Worm (Caenorhabditis elegans) whole organism, late embryonic: Measurements from ENCODE around the gene C13F10.6.
A peak's percentile ranks its signal among the peaks of the same experiment; 100 is the strongest.

Experiments used
- C08G9.2 ChIP-seq: sonication (generic microtip); optimal IDR thresholded peaks from 2 replicates; lab custom pipeline; 2016; ENCODE audit warnings: mild to moderate bottlenecking, missing genetic modification characterization, moderate library complexity, missing compliant biosample characterization
- C38D4.7 ChIP-seq: fragments of 200-800 bp; sonication (Bioruptor generic); optimal IDR thresholded peaks from 2 replicates; lab custom pipeline; 2018; ENCODE audit warnings: mild to moderate bottlenecking, missing genetic modification characterization, moderate library complexity, missing compliant biosample characterization
- K02D7.2 ChIP-seq: sonication (generic microtip); optimal IDR thresholded peaks from 2 replicates; lab custom pipeline; 2017; ENCODE audit warnings: mild to moderate bottlenecking, missing genetic modification characterization, missing compliant biosample characterization
- T23F11.4 ChIP-seq: fragments of 200-800 bp; sonication (Bioruptor generic); optimal IDR thresholded peaks from 2 replicates; lab custom pipeline; 2018; ENCODE audit warnings: mild to moderate bottlenecking, missing genetic modification characterization, missing compliant biosample characterization
- Y22D7AL.16 ChIP-seq: sonication (generic microtip); optimal IDR thresholded peaks from 2 replicates; lab custom pipeline; 2016; ENCODE audit warnings: missing genetic modification characterization, missing compliant biosample characterization
- ahr-1 ChIP-seq: sonication (generic microtip); optimal IDR thresholded peaks from 2 replicates; lab custom pipeline; 2016; ENCODE audit warnings: missing genetic modification characterization, missing compliant biosample characterization
- ceh-18 ChIP-seq: sonication (generic microtip); optimal IDR thresholded peaks from 2 replicates; lab custom pipeline; 2016; ENCODE audit warnings: missing genetic modification characterization, missing compliant biosample characterization
- ceh-2 ChIP-seq: sonication (generic microtip); optimal IDR thresholded peaks from 2 replicates; lab custom pipeline; 2016; ENCODE audit warnings: missing genotype, missing genetic modification characterization, missing compliant biosample characterization
- ceh-22 ChIP-seq: sonication (generic microtip); optimal IDR thresholded peaks from 2 replicates; lab custom pipeline; 2017; ENCODE audit warnings: missing biosample characterization, missing genetic modification characterization
- ceh-24 ChIP-seq: sonication (generic microtip); optimal IDR thresholded peaks from 2 replicates; lab custom pipeline; 2016; ENCODE audit warnings: mild to moderate bottlenecking, missing genetic modification characterization, missing compliant biosample characterization
- ceh-30 ChIP-seq: fragments of 150-350 bp; optimal IDR thresholded peaks from 2 replicates; lab custom pipeline; 2014; ENCODE audit warnings: missing biosample characterization, missing genetic modification characterization
- ceh-31 ChIP-seq: sonication (generic microtip); optimal IDR thresholded peaks from 2 replicates; lab custom pipeline; 2016; ENCODE audit warnings: missing genetic modification characterization, missing compliant biosample characterization
- ceh-45 ChIP-seq: fragments of 200-800 bp; sonication (Bioruptor generic); IDR thresholded peaks from 2 replicates; pipeline ENCODE4 v1.3.6; 2022; ENCODE audit warnings: missing genetic modification reagents, missing genetic modification characterization, missing compliant biosample characterization
- ceh-9 ChIP-seq: sonication (generic microtip); optimal IDR thresholded peaks from 2 replicates; lab custom pipeline; 2016; ENCODE audit warnings: mild to moderate bottlenecking, missing genetic modification characterization, inconsistent platforms, missing compliant biosample characterization
- dve-1 ChIP-seq: sonication (generic microtip); optimal IDR thresholded peaks from 2 replicates; lab custom pipeline; 2017; ENCODE audit warnings: antibody characterized with exemption, mild to moderate bottlenecking, missing genetic modification characterization, missing compliant biosample characterization
- elt-2 ChIP-seq: sonication (generic microtip); optimal IDR thresholded peaks from 2 replicates; lab custom pipeline; 2016; ENCODE audit warnings: missing genetic modification reagents, missing genetic modification characterization, missing compliant biosample characterization
- ets-4 ChIP-seq: sonication (generic microtip); optimal IDR thresholded peaks from 2 replicates; lab custom pipeline; 2016; ENCODE audit warnings: missing genetic modification characterization, missing compliant biosample characterization
- fkh-10 ChIP-seq: fragments of 150-350 bp; optimal IDR thresholded peaks from 2 replicates; lab custom pipeline; 2014; ENCODE audit warnings: missing biosample characterization, missing genetic modification reagents, missing genetic modification characterization
- fkh-6 ChIP-seq: sonication (generic microtip); optimal IDR thresholded peaks from 2 replicates; lab custom pipeline; 2016; ENCODE audit warnings: missing genetic modification characterization, missing compliant biosample characterization
- gmeb-2 ChIP-seq: sonication (generic microtip); optimal IDR thresholded peaks from 2 replicates; lab custom pipeline; 2016; ENCODE audit warnings: missing genetic modification characterization, inconsistent platforms, missing compliant biosample characterization
- hlh-13 ChIP-seq: fragments of 200-800 bp; sonication (Bioruptor generic); optimal IDR thresholded peaks from 2 replicates; lab custom pipeline; 2018; ENCODE audit warnings: mild to moderate bottlenecking, missing genetic modification characterization, missing compliant biosample characterization
- hlh-30 ChIP-seq: sonication (generic microtip); optimal IDR thresholded peaks from 2 replicates; lab custom pipeline; 2017; ENCODE audit warnings: antibody characterized with exemption, missing genetic modification characterization, missing compliant biosample characterization; ENCODE audit not compliant: insufficient read depth
- lim-6 ChIP-seq: sonication (generic microtip); optimal IDR thresholded peaks from 2 replicates; lab custom pipeline; 2016; ENCODE audit warnings: missing genetic modification characterization, missing compliant biosample characterization
- lin-11 ChIP-seq: fragments of 200-800 bp; sonication (Bioruptor generic); optimal IDR thresholded peaks from 2 replicates; lab custom pipeline; 2018; ENCODE audit warnings: mild to moderate bottlenecking, missing genetic modification characterization, missing compliant biosample characterization
- madf-2 ChIP-seq: sonication (generic microtip); optimal IDR thresholded peaks from 2 replicates; lab custom pipeline; 2017; ENCODE audit warnings: missing genetic modification characterization, missing compliant biosample characterization
- mec-3 ChIP-seq: sonication (generic microtip); optimal IDR thresholded peaks from 2 replicates; lab custom pipeline; 2016; ENCODE audit warnings: borderline replicate concordance, missing genetic modification characterization, missing compliant biosample characterization
- nfya-1 ChIP-seq: sonication (generic microtip); optimal IDR thresholded peaks from 2 replicates; lab custom pipeline; 2017; ENCODE audit warnings: missing genetic modification characterization, mild to moderate bottlenecking, missing compliant biosample characterization, antibody characterized with exemption, moderate library complexity
- nhr-232 ChIP-seq: sonication (generic microtip); optimal IDR thresholded peaks from 2 replicates; lab custom pipeline; 2016; ENCODE audit warnings: missing genetic modification characterization, missing compliant biosample characterization
- npax-4 ChIP-seq: sonication (generic microtip); optimal IDR thresholded peaks from 2 replicates; lab custom pipeline; 2016; ENCODE audit warnings: missing genetic modification characterization, missing compliant biosample characterization
- pag-3 ChIP-seq: sonication (generic microtip); optimal IDR thresholded peaks from 2 replicates; lab custom pipeline; 2016; ENCODE audit warnings: missing compliant biosample characterization, missing genetic modification characterization, borderline replicate concordance
- pax-1 ChIP-seq: fragments of 150-350 bp; optimal IDR thresholded peaks from 2 replicates; lab custom pipeline; 2014; ENCODE audit warnings: missing biosample characterization, missing genetic modification characterization
- pha-2 ChIP-seq: sonication (generic microtip); optimal IDR thresholded peaks from 2 replicates; lab custom pipeline; 2017; ENCODE audit warnings: mild to moderate bottlenecking, missing genetic modification characterization, missing compliant biosample characterization
- pha-4 ChIP-seq: fragments of 150-350 bp; optimal IDR thresholded peaks from 2 replicates; lab custom pipeline; 2018; ENCODE audit warnings: missing biosample characterization, missing genetic modification reagents, missing genetic modification characterization
- pqm-1 ChIP-seq: sonication (generic microtip); optimal IDR thresholded peaks from 2 replicates; lab custom pipeline; 2016; ENCODE audit warnings: missing genetic modification characterization, missing compliant biosample characterization
- pros-1 ChIP-seq: fragments of 150-350 bp; optimal IDR thresholded peaks from 2 replicates; lab custom pipeline; 2014; ENCODE audit warnings: missing biosample characterization, missing genetic modification reagents, missing genetic modification characterization
- ref-2 ChIP-seq: sonication (generic microtip); optimal IDR thresholded peaks from 2 replicates; lab custom pipeline; 2016; ENCODE audit warnings: missing genetic modification characterization, missing compliant biosample characterization
- sdc-2 ChIP-seq: sonication (generic microtip); optimal IDR thresholded peaks from 2 replicates; lab custom pipeline; 2016; ENCODE audit warnings: missing genotype, missing genetic modification characterization, missing compliant biosample characterization
- sox-2 ChIP-seq: fragments of 200-800 bp; sonication (Bioruptor generic); IDR thresholded peaks from 2 replicates; pipeline ENCODE4 v1.3.6; 2022; ENCODE audit warnings: missing genetic modification reagents, missing genetic modification characterization, missing compliant biosample characterization
- sox-4 ChIP-seq: sonication (generic microtip); optimal IDR thresholded peaks from 2 replicates; lab custom pipeline; 2017; ENCODE audit warnings: mild to moderate bottlenecking, missing genetic modification characterization, inconsistent platforms, missing compliant biosample characterization
- syd-9 ChIP-seq: sonication (generic microtip); optimal IDR thresholded peaks from 2 replicates; lab custom pipeline; 2016; ENCODE audit warnings: mild to moderate bottlenecking, missing genetic modification characterization, moderate library complexity, missing compliant biosample characterization
- tbx-2 ChIP-seq: sonication (generic microtip); optimal IDR thresholded peaks from 2 replicates; lab custom pipeline; 2016; ENCODE audit warnings: missing genetic modification characterization, missing compliant biosample characterization
- ttx-3 ChIP-seq: sonication (generic microtip); optimal IDR thresholded peaks from 2 replicates; lab custom pipeline; 2016; ENCODE audit warnings: missing genetic modification reagents, missing genetic modification characterization, missing compliant biosample characterization
- unc-42 ChIP-seq: sonication (generic microtip); optimal IDR thresholded peaks from 2 replicates; lab custom pipeline; 2016; ENCODE audit warnings: missing genotype, missing genetic modification characterization, missing compliant biosample characterization
- unc-55 ChIP-seq: sonication (generic microtip); optimal IDR thresholded peaks from 2 replicates; lab custom pipeline; 2017; ENCODE audit warnings: missing biosample characterization, missing genetic modification reagents, missing genetic modification characterization

C13F10.6 gene

DNA sequence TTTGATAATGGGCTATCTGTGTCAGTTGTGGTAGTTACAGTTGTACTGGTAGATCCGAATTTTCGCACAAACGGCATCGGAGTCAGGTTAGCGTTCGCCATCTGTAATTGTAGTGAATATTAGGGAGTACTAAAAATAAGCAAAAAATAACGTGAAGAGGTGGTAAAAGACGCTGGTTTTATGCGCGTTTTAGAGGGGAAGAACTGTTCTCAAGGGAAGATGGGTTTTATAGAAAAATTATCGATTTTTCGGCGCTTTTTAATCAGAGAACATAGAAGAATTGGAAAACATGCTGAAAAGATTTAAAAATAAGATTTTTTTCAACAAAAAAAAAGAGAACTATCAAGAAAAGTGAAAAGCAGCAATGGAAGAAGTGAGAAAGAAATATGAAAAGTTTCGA is 2.3 kb upstream of the C13F10.6 start, which contains the start of gene C13F10.7:
C13F10.7 (minus strand) TSS at position 101 of the 400 bp plus-strand sequence.
- TF ChIP-seq syd-9 (tag; lab: Kevin White, UChicago) (no peak), pha-4 (tag; lab: Kevin White, UChicago) (no peak), unc-55 (GFP tag; lab: Kevin White, UChicago) (no peak), C38D4.7 (no peak), ceh-9 (tag; lab: Kevin White, UChicago) (no peak), sox-4 (tag; lab: Kevin White, UChicago) (no peak), npax-4 (tag; lab: Kevin White, UChicago) (no peak), sdc-2 (tag; lab: Kevin White, UChicago) (no peak), lim-6 (tag; lab: Kevin White, UChicago) (no peak), Y22D7AL.16 (no peak), ahr-1 (tag; lab: Kevin White, UChicago) (no peak), elt-2 (tag; lab: Kevin White, UChicago) (no peak), T23F11.4 (GFP tag; lab: Kevin White, UChicago) (no peak), fkh-6 (tag; lab: Kevin White, UChicago) (no peak), lin-11 (no peak), nfya-1 (tag; lab: Kevin White, UChicago) (no peak), tbx-2 (tag; lab: Kevin White, UChicago) (no peak), ceh-2 (tag; lab: Kevin White, UChicago) (no peak), pqm-1 (tag; lab: Kevin White, UChicago) (no peak)

ce11 chrV:7218988-7219387 is 1.9 kb downstream of the C13F10.6 start, which contains the start of gene C13F10.5:
C13F10.5 (minus strand) TSS chrV:7219088.
- no peak for TF ChIP-seq hlh-13 (GFP tag; lab: Kevin White, UChicago)
- no peak for TF ChIP-seq K02D7.2 (tag; lab: Kevin White, UChicago)
- no peak for TF ChIP-seq dve-1
- TF ChIP-seq lin-11, result no peak

ce11 chrV:7216016-7216415 is 4.8 kb downstream of the C13F10.6 start:
- TF ChIP-seq unc-42 (tag; lab: Kevin White, UChicago) (peak; percentile 23), pax-1 (tag; lab: Kevin White, UChicago) (no peak), ceh-31 (tag; lab: Kevin White, UChicago) (peak; percentile 5), ceh-18 (tag; lab: Kevin White, UChicago) (peak; percentile 4), C08G9.2 (tag; lab: Kevin White, UChicago) (no peak), pros-1 (no peak)

DNA sequence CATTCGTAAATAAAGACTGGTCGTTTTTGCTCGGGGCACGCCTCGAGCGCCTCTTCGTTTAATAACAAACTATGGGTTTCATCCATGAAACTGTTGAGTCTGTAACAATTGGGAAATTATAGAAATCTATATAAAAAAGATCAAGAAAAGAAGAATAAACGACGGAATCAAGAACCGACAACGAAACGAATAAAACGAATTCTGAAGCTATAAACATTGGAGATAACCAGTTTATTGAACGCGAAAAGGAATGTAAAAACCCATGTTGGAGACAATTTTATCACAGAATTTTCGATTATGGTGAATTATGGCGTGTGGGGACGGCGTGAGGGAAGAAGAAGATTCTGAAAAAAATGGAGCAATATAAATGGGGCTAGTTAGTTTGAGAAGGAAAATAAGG is 6.0 kb downstream of the C13F10.6 start, which contains the start of gene soap-1:
soap-1 (minus strand) TSS at position 101 of the 400 bp plus-strand sequence.
- no peak for TF ChIP-seq ref-2
- no peak for TF ChIP-seq hlh-30 (tag; lab: Kevin White, UChicago)
- no peak for TF ChIP-seq pag-3 (tag; lab: Kevin White, UChicago)
- TF ChIP-seq ceh-9 (tag; lab: Kevin White, UChicago), result no peak
- TF ChIP-seq mec-3 (tag; lab: Kevin White, UChicago), result no peak
- TF ChIP-seq nhr-232 (tag; lab: Kevin White, UChicago), result no peak
- TF ChIP-seq ttx-3 (tag; lab: Kevin White, UChicago), result no peak
- TF ChIP-seq pha-2 (tag; lab: Kevin White, UChicago), result no peak
- no peak for TF ChIP-seq madf-2 (tag; lab: Kevin White, UChicago)
- TF ChIP-seq ceh-45, result no peak
- no peak for TF ChIP-seq sox-2 (GFP tag; lab: Robert Waterston, UW)
- TF ChIP-seq gmeb-2 (tag; lab: Kevin White, UChicago), result no peak
- TF ChIP-seq ceh-22 (tag; lab: Kevin White, UChicago), result no peak
- no peak for TF ChIP-seq Y22D7AL.16
- TF ChIP-seq T23F11.4 (GFP tag; lab: Kevin White, UChicago), result no peak
- no peak for TF ChIP-seq ceh-24
- no peak for TF ChIP-seq ets-4 (tag; lab: Kevin White, UChicago)
- TF ChIP-seq unc-55 (GFP tag; lab: Kevin White, UChicago), result no peak
- TF ChIP-seq ceh-30 (tag; lab: Kevin White, UChicago), result no peak
- no peak for TF ChIP-seq fkh-10 (GFP tag; lab: Kevin White, UChicago)
